Fruit fly (Drosophila melanogaster) whole organism, embryonic: ENCODE results near the gene CG31798.

Experiments used
- CG13424 ChIP-seq: fragments of 200-800 bp; sonication (Bioruptor generic); optimal IDR thresholded peaks from 2 replicates; lab custom pipeline; 2019; ENCODE audit warnings: missing biosample characterization, mild to moderate bottlenecking, missing genetic modification characterization, moderate library complexity
- Doc2 ChIP-seq: fragments of 200-800 bp; sonication (Bioruptor generic); IDR thresholded peaks from 2 replicates; pipeline ENCODE4 v1.3.6; 2022; ENCODE audit warnings: missing biosample characterization, missing genetic modification characterization
- Sin3A ChIP-seq: fragments of >200 bp; optimal IDR thresholded peaks from 2 replicates; lab custom pipeline; 2018
- Taf1 ChIP-seq: fragments of 200-800 bp; sonication (Bioruptor generic); IDR thresholded peaks from 2 replicates; pipeline ENCODE4 v1.3.6; 2022; ENCODE audit warnings: missing biosample characterization, missing genetic modification characterization
- Xbp1 ChIP-seq: fragments of 200-800 bp; sonication (Bioruptor generic); optimal IDR thresholded peaks from 3 replicates; lab custom pipeline; 2016; ENCODE audit warnings: missing biosample characterization, mild to moderate bottlenecking, missing genetic modification characterization
- abd-A ChIP-seq: fragments of 200-800 bp; sonication (Bioruptor generic); optimal IDR thresholded peaks from 3 replicates; lab custom pipeline; 2019; ENCODE audit warnings: missing biosample characterization, mild to moderate bottlenecking, missing genetic modification characterization, moderate library complexity
- lbe ChIP-seq: fragments of 200-800 bp; sonication (Bioruptor generic); optimal IDR thresholded peaks from 2 replicates; lab custom pipeline; 2016; ENCODE audit warnings: missing biosample characterization, mild to moderate bottlenecking, missing genetic modification characterization
- maf-S ChIP-seq: fragments of 200-800 bp; sonication (Bioruptor generic); optimal IDR thresholded peaks from 2 replicates; lab custom pipeline; 2016; ENCODE audit warnings: missing biosample characterization, missing genetic modification characterization
- wor ChIP-seq: fragments of 200-800 bp; sonication (Bioruptor generic); IDR thresholded peaks from 2 replicates; pipeline ENCODE4 v1.3.6; 2022; ENCODE audit warnings: missing biosample characterization, missing genetic modification characterization

dm6 chr2L:19413118-19413893, 19.3 kb downstream of the CG31798 start:
- TF ChIP-seq lbe (GFP tag; lab: Kevin White, UChicago) (no peak), maf-S (GFP tag; lab: Kevin White, UChicago) (no peak), abd-A (tag; lab: Kevin White, UChicago) (no peak), CG13424 (tag; lab: Kevin White, UChicago) (no peak), wor (GFP tag; lab: Robert Waterston, UW) (no peak), Sin3A (lab: Kevin White, UChicago) (no peak), Xbp1 (GFP tag; lab: Kevin White, UChicago) (no peak), Taf1 (GFP tag; lab: Robert Waterston, UW) (no peak), Doc2 (GFP tag; lab: Robert Waterston, UW) (no peak)
